Worm (Caenorhabditis elegans) whole organism, L4/young adult: ENCODE data around the gene tsp-8.

Experiments used
- W03F9.2 ChIP-seq: fragments of 150-350 bp; optimal IDR thresholded peaks from 2 replicates; lab custom pipeline; 2014; ENCODE audit warnings: missing biosample characterization, missing genetic modification characterization
- dao-5 ChIP-seq: sonication (generic microtip); optimal IDR thresholded peaks from 2 replicates; lab custom pipeline; 2016; ENCODE audit warnings: missing genotype, missing genetic modification characterization, moderate library complexity, missing compliant biosample characterization
- him-1 ChIP-seq: sonication (generic microtip); optimal IDR thresholded peaks from 2 replicates; lab custom pipeline; 2016; ENCODE audit warnings: missing genotype, missing genetic modification reagents, missing genetic modification characterization, missing compliant biosample characterization

DNA sequence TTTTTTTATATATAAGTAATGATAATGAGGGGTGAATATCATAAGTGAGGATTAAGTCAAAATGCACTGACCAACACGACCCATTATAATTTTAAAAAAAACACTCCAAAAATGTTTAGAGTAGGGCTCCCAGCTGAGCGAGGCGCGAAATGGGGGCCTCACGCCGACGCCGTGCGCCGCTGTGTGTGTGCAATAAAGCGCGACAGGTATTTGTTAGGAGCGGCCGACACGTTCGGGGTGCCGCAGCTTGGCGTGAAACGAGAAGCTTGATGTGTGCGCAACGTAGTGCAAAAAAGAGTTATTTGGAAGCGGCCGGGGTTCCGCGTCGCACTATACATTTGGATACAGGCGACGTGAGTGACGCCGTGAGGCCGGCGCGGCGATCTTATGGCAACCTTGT, 4.4 kb downstream of the tsp-8 start:
- TF ChIP-seq him-1 (tag; lab: Kevin White, UChicago), result no peak
- no peak for TF ChIP-seq dao-5 (tag; lab: Kevin White, UChicago)
- TF ChIP-seq W03F9.2, result no peak
